Fruit fly (Drosophila melanogaster): ENCODE results near the gene Pdzd8.

Gene Pdzd8

DNA sequence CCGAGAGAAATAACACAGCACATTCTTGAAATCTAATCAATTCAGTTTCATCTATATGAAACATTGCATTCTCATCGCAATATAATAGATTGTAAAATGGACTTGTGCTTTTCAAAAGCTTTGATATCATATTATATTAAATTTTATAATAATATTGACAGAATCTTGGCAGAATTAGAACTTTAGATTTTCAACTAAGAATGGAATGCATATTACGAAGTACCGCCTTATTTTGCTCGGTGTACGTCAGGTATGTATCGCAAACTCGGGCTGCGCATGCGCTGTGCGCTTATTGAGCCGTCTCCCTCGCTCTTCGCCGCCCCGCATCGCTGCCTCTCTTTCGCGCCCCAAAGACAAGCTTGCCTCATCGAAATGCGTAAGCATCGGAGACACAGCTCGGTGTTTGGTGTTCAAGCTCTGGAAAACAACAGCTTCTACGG is 15.5 kb downstream of the Pdzd8 start:
- peak; percentile 79 for TF ChIP-seq psq (GFP tag; optimal IDR thresholded peaks at IDR 0.05)
- no peak for TF ChIP-seq CrebA (GFP tag; optimal IDR thresholded peaks at IDR 0.05; ENCODE audit: borderline replicate concordance)
- TF ChIP-seq dl (GFP tag; optimal IDR thresholded peaks at IDR 0.05; ENCODE audit: insufficient read depth in 1 of 2, partially characterized antibody in 2 of 2) = no peak
- TF ChIP-seq OdsH (GFP tag; optimal IDR thresholded peaks at IDR 0.05) = peak; percentile 84
- peak; percentile 95 for TF ChIP-seq Sp1 (GFP tag; optimal IDR thresholded peaks at IDR 0.05)
- TF ChIP-seq tai (GFP tag; optimal IDR thresholded peaks at IDR 0.05) = no peak
- peak; percentile 65 for TF ChIP-seq br (GFP tag; optimal IDR thresholded peaks at IDR 0.05)
- peak; percentile 77 for TF ChIP-seq h (GFP tag; optimal IDR thresholded peaks at IDR 0.05)
- peak; percentile 77 for TF ChIP-seq fru (GFP tag; optimal IDR thresholded peaks at IDR 0.05)
- no peak for TF ChIP-seq Hr78 (GFP tag; optimal IDR thresholded peaks at IDR 0.05)
- TF ChIP-seq Hnf4 (GFP tag; optimal IDR thresholded peaks at IDR 0.05) = peak; percentile 37
- peak; percentile 65 for TF ChIP-seq woc (GFP tag; optimal IDR thresholded peaks at IDR 0.05)
- TF ChIP-seq usp (GFP tag; optimal IDR thresholded peaks at IDR 0.05) = no peak
- no peak for TF ChIP-seq Hr83 (GFP tag; optimal IDR thresholded peaks at IDR 0.05; ENCODE audit: poor library complexity, severe bottlenecking)
- TF ChIP-seq Vsx2 (GFP tag; optimal IDR thresholded peaks at IDR 0.05; ENCODE audit: partially characterized antibody) = no peak
- no peak for TF ChIP-seq Dif (GFP tag; optimal IDR thresholded peaks at IDR 0.05; ENCODE audit: partially characterized antibody)
- TF ChIP-seq foxo (GFP tag; optimal IDR thresholded peaks at IDR 0.05) = peak in 1 of 2 experiments; percentile 83
- TF ChIP-seq Myc (optimal IDR thresholded peaks at IDR 0.05) = no peak
- TF ChIP-seq GATAd (GFP tag; optimal IDR thresholded peaks at IDR 0.05) = no peak
- TF ChIP-seq Rel (GFP tag; optimal IDR thresholded peaks at IDR 0.05) = no peak
- TF ChIP-seq Rel (tag; optimal IDR thresholded peaks at IDR 0.05) = peak; percentile 77
- peak; percentile 96 for TF ChIP-seq HLH106 (tag; optimal IDR thresholded peaks at IDR 0.05)
- TF ChIP-seq Mio (GFP tag; optimal IDR thresholded peaks at IDR 0.05) = no peak
- TF ChIP-seq lola (GFP tag; optimal IDR thresholded peaks at IDR 0.05) = no peak
- TF ChIP-seq pan (optimal IDR thresholded peaks at IDR 0.05) = no peak
- no peak for TF ChIP-seq jim (GFP tag; optimal IDR thresholded peaks at IDR 0.05)
- no peak for TF ChIP-seq Jra (GFP tag; optimal IDR thresholded peaks at IDR 0.05)
- TF ChIP-seq ey (GFP tag; optimal IDR thresholded peaks at IDR 0.05) = peak; percentile 53
- peak; percentile 77 for TF ChIP-seq rgr (GFP tag; optimal IDR thresholded peaks at IDR 0.05)
- TF ChIP-seq CG32264 (GFP tag; optimal IDR thresholded peaks at IDR 0.05) = no peak
- TF ChIP-seq dsf (GFP tag; optimal IDR thresholded peaks at IDR 0.05; ENCODE audit: borderline replicate concordance) = no peak
- TF ChIP-seq sv (GFP tag; optimal IDR thresholded peaks at IDR 0.05) = peak; percentile 70
- TF ChIP-seq CG9705 (GFP tag; optimal IDR thresholded peaks at IDR 0.05) = peak; percentile 90
- no peak for TF ChIP-seq Dfd (GFP tag; optimal IDR thresholded peaks at IDR 0.05)
- peak; percentile 84 for TF ChIP-seq dmrt93B (GFP tag; optimal IDR thresholded peaks at IDR 0.05)
- peak; percentile 65 for TF ChIP-seq brk (GFP tag; optimal IDR thresholded peaks at IDR 0.05)
- no peak for TF ChIP-seq Abd-B (GFP tag; optimal IDR thresholded peaks at IDR 0.05)
- TF ChIP-seq sage (GFP tag; optimal IDR thresholded peaks at IDR 0.05) = no peak
- no peak for TF ChIP-seq N (GFP tag; optimal IDR thresholded peaks at IDR 0.05)

DNA sequence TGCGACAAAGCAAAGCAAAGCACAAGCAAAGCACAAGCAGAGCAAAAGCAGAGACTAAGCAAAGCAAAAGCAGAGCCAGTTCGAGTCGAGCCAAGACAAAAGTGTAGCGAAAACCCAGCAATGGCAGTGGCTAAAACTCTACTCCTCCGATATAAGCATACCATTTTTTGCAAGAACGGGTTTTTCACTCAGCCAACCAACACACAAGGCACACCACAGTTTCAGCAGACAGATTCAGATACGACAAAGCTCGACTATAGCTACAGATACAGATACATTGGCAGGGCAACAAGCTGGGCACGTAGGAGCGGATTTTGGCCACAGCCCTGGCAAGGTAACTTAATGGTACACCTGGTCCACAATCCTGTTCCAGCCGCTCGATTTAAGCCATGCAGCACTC is 17.1 kb downstream of the Pdzd8 start:
- no peak for TF ChIP-seq jim (GFP tag; optimal IDR thresholded peaks at IDR 0.05)
- peak; percentile 21 for TF ChIP-seq woc (GFP tag; optimal IDR thresholded peaks at IDR 0.05)
- no peak for TF ChIP-seq Hnf4 (GFP tag; optimal IDR thresholded peaks at IDR 0.05)

DNA sequence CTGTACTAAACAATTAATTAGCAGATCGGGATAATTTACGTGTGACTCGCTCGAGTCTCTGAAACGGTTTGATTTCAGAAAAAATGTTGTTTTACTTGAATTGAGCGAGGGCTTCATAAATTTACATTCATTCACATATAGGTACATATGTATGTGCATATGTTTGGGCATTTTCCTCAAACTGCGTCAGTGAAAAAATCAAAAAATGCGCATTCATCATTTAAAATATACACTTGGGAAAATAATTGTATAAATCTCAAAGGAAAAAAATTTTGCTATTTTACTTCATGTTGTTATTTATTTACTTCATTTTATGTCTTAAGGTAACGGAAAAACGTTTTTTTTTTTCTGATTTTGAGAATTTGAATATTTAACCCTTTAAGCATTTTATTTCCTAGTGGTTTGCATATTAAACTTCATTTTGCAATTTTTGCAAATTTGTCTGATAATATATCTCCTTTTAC is 23.8 kb downstream of the Pdzd8 start, which contains the start of gene CG43156:
TSS of gene CG43156 (minus strand) at position 51 of the 464 bp plus-strand sequence.
- TF ChIP-seq dmrt93B (GFP tag; optimal IDR thresholded peaks at IDR 0.05) = no peak
- no peak for TF ChIP-seq OdsH (GFP tag; optimal IDR thresholded peaks at IDR 0.05)
- TF ChIP-seq Dfd (GFP tag; optimal IDR thresholded peaks at IDR 0.05) = no peak
- TF ChIP-seq GATAd (GFP tag; optimal IDR thresholded peaks at IDR 0.05) = no peak
- no peak for TF ChIP-seq Vsx2 (GFP tag; optimal IDR thresholded peaks at IDR 0.05; ENCODE audit: partially characterized antibody)

All from whole organism, wandering third instar larva.